Fruit fly (Drosophila melanogaster) whole organism, wandering third instar larva: ENCODE results near the gene E2f2.

Source experiments
- Hr78 ChIP-seq: fragments of >200 bp; optimal IDR thresholded peaks from 2 replicates; lab custom pipeline; 2017; ENCODE audit warnings: missing biosample characterization, missing genetic modification characterization
- Hr83 ChIP-seq: fragments of 200-300 bp; sonication (Bioruptor generic); optimal IDR thresholded peaks from 2 replicates; lab custom pipeline; 2016; ENCODE audit warnings: missing biosample characterization, mild to moderate bottlenecking, missing genetic modification characterization, moderate library complexity; ENCODE audit not compliant: poor library complexity, severe bottlenecking
- N ChIP-seq: fragments of >200 bp; optimal IDR thresholded peaks from 2 replicates; lab custom pipeline; 2018; ENCODE audit warnings: missing biosample characterization, missing external identifiers, missing genetic modification characterization
- Vsx2 ChIP-seq: fragments of 200-300, 225-300 bp; sonication (Bioruptor generic); optimal IDR thresholded peaks from 2 replicates; lab custom pipeline; 2018; ENCODE audit warnings: missing biosample characterization, missing genetic modification characterization; ENCODE audit not compliant: partially characterized antibody
- br ChIP-seq: fragments of 200-800 bp; sonication (Bioruptor generic); optimal IDR thresholded peaks from 2 replicates; lab custom pipeline; 2016; ENCODE audit warnings: missing biosample characterization, missing genetic modification characterization
- tai ChIP-seq: sonication (Bioruptor generic); optimal IDR thresholded peaks from 2 replicates; lab custom pipeline; 2016; ENCODE audit warnings: missing biosample characterization, missing genetic modification characterization
- usp ChIP-seq: fragments of >200 bp; optimal IDR thresholded peaks from 2 replicates; lab custom pipeline; 2017; ENCODE audit warnings: missing biosample characterization, missing genetic modification characterization

dm6 chr2L:21169863-21170262, 13.3 kb upstream of the E2f2 start:
- TF ChIP-seq Hr83 (GFP tag; lab: Kevin White, UChicago) (no peak), tai (GFP tag; lab: Kevin White, UChicago) (no peak), N (GFP tag; lab: Kevin White, UChicago) (no peak), Vsx2 (GFP tag; lab: Kevin White, UChicago) (no peak), usp (GFP tag; lab: Kevin White, UChicago) (no peak), br (GFP tag; lab: Kevin White, UChicago) (no peak), Hr78 (no peak)
